Fruit fly (Drosophila melanogaster): ENCODE data around the gene muc.
A peak's percentile ranks its signal among the peaks of the same experiment; 100 is the strongest.

muc gene

DNA sequence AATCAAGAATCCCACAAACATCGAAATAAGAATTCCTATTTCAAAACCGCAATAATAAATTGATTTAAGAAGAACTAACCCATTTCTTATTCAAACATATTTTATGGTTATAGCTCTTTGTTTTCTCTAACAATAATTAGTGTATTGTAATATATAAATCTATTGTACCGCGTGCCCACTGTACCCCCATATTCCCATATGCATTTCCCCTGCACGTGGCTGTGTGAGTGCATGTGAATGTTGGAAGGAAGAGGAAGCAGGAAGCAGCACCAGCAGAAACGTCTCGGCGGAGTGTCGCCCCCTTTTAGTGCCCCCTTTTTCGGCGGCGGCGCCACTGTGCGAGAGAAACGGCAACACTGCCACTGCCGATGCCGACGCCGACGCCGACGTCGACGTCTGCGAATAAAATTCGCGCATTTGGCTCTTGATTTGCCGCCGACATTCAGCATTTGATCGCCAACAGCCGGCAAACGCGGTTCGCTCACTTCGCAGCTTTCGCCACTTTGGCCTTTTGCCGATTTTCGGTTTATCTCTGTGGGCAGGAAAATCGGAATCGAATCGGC, 3.3 kb upstream of the muc start (continued):
- TF ChIP-seq CG10959 (GFP tag; IDR thresholded peaks at IDR 0.05) (0 out of 2 replicates have a peak, but pooled peaks have one; percentile 5), da (GFP tag; optimal IDR thresholded peaks at IDR 0.05) (no peak), Mad (GFP tag; optimal IDR thresholded peaks at IDR 0.05) (no peak), Dref (GFP tag; IDR thresholded peaks at IDR 0.05) (0 out of 2 replicates have a peak, but pooled peaks have one; percentile 10), Camta (GFP tag; optimal IDR thresholded peaks at IDR 0.05) (peak; percentile 17), danr (GFP tag; IDR thresholded peaks at IDR 0.05) (0 out of 2 replicates have a peak, but pooled peaks have one; percentile 34), Blimp-1 (GFP tag; optimal IDR thresholded peaks at IDR 0.05) (peak; percentile 45), Hey (tag; optimal IDR thresholded peaks at IDR 0.05) (no peak), CG8388 (GFP tag; optimal IDR thresholded peaks at IDR 0.05) (no peak), Kr (GFP tag; optimal IDR thresholded peaks at IDR 0.05) (no peak), gfzf (GFP tag; optimal IDR thresholded peaks at IDR 0.05) (no peak), fru (optimal IDR thresholded peaks at IDR 0.05) (no peak), CG4328 (GFP tag; optimal IDR thresholded peaks at IDR 0.05) (no peak), dmrt11E (tag; optimal IDR thresholded peaks at IDR 0.05) (peak; percentile 10), Taf1 (GFP tag; IDR thresholded peaks at IDR 0.05) (peak; percentile 45; the same call in 1 of the 2 replicates), D19A (tag; optimal IDR thresholded peaks at IDR 0.05) (no peak), prd (optimal IDR thresholded peaks at IDR 0.05) (no peak), prd (GFP tag; IDR thresholded peaks at IDR 0.05) (peak; percentile 67), CG2678 (tag; optimal IDR thresholded peaks at IDR 0.05) (peak; percentile 23), bab2 (GFP tag; optimal IDR thresholded peaks at IDR 0.05) (no peak), run (tag; optimal IDR thresholded peaks at IDR 0.05) (no peak), CG13287 (GFP tag; IDR thresholded peaks at IDR 0.05; ENCODE audit: partially characterized antibody) (no peak), CG3847 (GFP tag; IDR thresholded peaks at IDR 0.05) (0 out of 2 replicates have a peak, but pooled peaks have one; percentile 8), CG11398 (GFP tag; optimal IDR thresholded peaks at IDR 0.05) (no peak), CG42726 (GFP tag; IDR thresholded peaks at IDR 0.05; ENCODE audit: partially characterized antibody) (0 out of 2 replicates have a peak, but pooled peaks have one; percentile 28), CG2116 (GFP tag; optimal IDR thresholded peaks at IDR 0.05) (no peak), ATbp (GFP tag; optimal IDR thresholded peaks at IDR 0.05) (peak; percentile 26), Bdp1 (GFP tag; optimal IDR thresholded peaks at IDR 0.05) (no peak), CG1602 (GFP tag; optimal IDR thresholded peaks at IDR 0.05) (no peak), nerfin-1 (tag; optimal IDR thresholded peaks at IDR 0.05) (no peak), crol (GFP tag; IDR thresholded peaks at IDR 0.05) (no peak), lilli (GFP tag; optimal IDR thresholded peaks at IDR 0.05) (peak; percentile 66), CG11560 (tag; IDR thresholded peaks at IDR 0.05) (0 out of 3 replicates have a peak, but pooled peaks have one; percentile 22), Mrtf (GFP tag; IDR thresholded peaks at IDR 0.05) (no peak), CG10565 (GFP tag; optimal IDR thresholded peaks at IDR 0.05) (no peak), peb (GFP tag; IDR thresholded peaks at IDR 0.05) (no peak), Ets97D (GFP tag; optimal IDR thresholded peaks at IDR 0.05) (peak; percentile 23), CG1647 (GFP tag; optimal IDR thresholded peaks at IDR 0.05) (peak; percentile 4), psq (GFP tag; optimal IDR thresholded peaks at IDR 0.05) (no peak), Ptx1 (GFP tag; IDR thresholded peaks at IDR 0.05) (peak; percentile 36; the same call in 1 of the 2 replicates), CG15269 (tag; optimal IDR thresholded peaks at IDR 0.05) (no peak), lola (GFP tag; optimal IDR thresholded peaks at IDR 0.05) (no peak), pita (GFP tag; optimal IDR thresholded peaks at IDR 0.05) (no peak), CG3726 (GFP tag; IDR thresholded peaks at IDR 0.05) (no peak), Hmr (GFP tag; optimal IDR thresholded peaks at IDR 0.05) (peak; percentile 63), pros (GFP tag; optimal IDR thresholded peaks at IDR 0.05) (no peak), CG7987 (GFP tag; optimal IDR thresholded peaks at IDR 0.05) (peak; percentile 44), CG6254 (GFP tag; optimal IDR thresholded peaks at IDR 0.05) (peak; percentile 43), hth (optimal IDR thresholded peaks at IDR 0.05) (no peak), ham (GFP tag; IDR thresholded peaks at IDR 0.05) (no peak), CG13775 (GFP tag; optimal IDR thresholded peaks at IDR 0.05) (peak; percentile 34)

Data from whole organism, embryonic.